Worm (Caenorhabditis elegans): ENCODE data around the gene sri-29.

sri-29 gene

DNA sequence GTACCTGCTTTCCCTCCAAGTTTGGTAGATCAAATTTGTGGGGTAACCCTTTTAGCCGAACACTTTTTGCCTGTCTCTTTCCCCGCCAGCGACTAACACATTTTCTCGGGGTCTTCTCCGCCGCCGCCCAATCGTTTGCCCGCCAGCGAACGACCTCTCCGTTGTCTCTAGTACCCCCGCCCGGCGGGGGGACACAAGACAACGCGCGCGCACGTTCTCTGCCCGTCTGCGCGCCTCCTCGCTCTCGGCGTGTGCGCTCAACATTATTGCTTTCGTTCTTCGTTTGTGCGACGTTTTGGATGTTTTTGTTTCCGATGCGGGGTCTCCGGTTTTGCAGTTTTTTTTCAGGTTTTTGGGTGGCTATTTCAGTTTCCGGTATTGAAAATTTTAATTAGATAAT, 11.4 kb downstream of the sri-29 start (continued):
- TF ChIP-seq mxl-1 (tag; optimal IDR thresholded peaks at IDR 0.05) (no peak), zfh-2 (GFP tag; conservative IDR thresholded peaks at IDR 0.05) (peak; percentile 96), somi-1 (GFP tag; optimal IDR thresholded peaks at IDR 0.05) (no peak), ztf-18 (tag; optimal IDR thresholded peaks at IDR 0.05) (no peak), attf-6 (GFP tag; IDR thresholded peaks at IDR 0.05) (no peak), let-607 (tag; optimal IDR thresholded peaks at IDR 0.05) (no peak), bed-1 (GFP tag; IDR thresholded peaks at IDR 0.05) (no peak), repo-1 (tag; optimal IDR thresholded peaks at IDR 0.05) (no peak)

DNA sequence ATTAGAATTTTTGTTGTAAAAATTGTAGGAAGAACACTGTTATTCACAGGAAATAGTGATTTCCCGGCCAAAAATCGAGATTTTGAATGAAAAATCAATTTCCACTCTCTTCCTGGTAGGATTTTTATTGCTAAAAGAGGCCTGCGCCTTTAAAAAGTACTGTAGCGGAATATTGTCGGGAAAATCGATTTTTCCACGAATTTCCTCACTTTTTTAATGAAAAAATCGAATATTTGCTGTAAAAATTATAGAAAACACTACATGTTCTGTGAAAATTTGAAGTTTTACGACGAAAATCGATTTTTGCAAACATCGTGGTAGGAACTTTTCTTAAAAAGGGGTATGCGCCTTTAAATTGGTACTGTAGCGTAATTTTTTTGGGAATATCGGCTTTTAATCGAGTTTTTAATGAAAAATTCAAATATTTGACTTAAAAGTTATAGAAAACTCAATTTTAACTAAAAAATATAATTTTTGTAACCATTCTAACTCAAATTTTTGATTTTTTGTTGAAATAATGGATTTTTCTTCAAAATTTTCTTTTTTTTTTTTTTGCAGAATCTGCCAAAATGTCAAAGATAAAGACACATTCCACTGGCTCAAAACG, 12.2 kb downstream of the sri-29 start, which contains the start of gene lin-8:
Gene lin-8 (plus strand): TSS at position 557 of the 607 bp plus-strand sequence.
- TF ChIP-seq lsl-1 (GFP tag; optimal IDR thresholded peaks at IDR 0.05), result peak; percentile 100
- TF ChIP-seq hmg-1.2 (GFP tag; IDR thresholded peaks at IDR 0.05), result peak; percentile 8; the same call in 1 of the 2 replicates
- peak; percentile 79 for TF ChIP-seq D2030.7 (GFP tag; IDR thresholded peaks at IDR 0.05)
- TF ChIP-seq ztf-3 (GFP tag; optimal IDR thresholded peaks at IDR 0.05), result no peak
- TF ChIP-seq fkh-3 (tag; optimal IDR thresholded peaks at IDR 0.05), result no peak
- TF ChIP-seq madf-8 (GFP tag; conservative IDR thresholded peaks at IDR 0.05), result peak; percentile 78
- peak; percentile 48; the same call in 1 of the 2 replicates for TF ChIP-seq dox-1 (GFP tag; IDR thresholded peaks at IDR 0.05)
- TF ChIP-seq xnd-1 (tag; optimal IDR thresholded peaks at IDR 0.05), result peak; percentile 96
- no peak for TF ChIP-seq akir-1 (GFP tag; optimal IDR thresholded peaks at IDR 0.05)
- TF ChIP-seq attf-3 (GFP tag; conservative IDR thresholded peaks at IDR 0.05), result no peak
- peak; percentile 90 for TF ChIP-seq madf-6 (GFP tag; IDR thresholded peaks at IDR 0.05)
- no peak for TF ChIP-seq mel-28 (tag; optimal IDR thresholded peaks at IDR 0.05; ENCODE audit: borderline replicate concordance)
- peak; percentile 84 for TF ChIP-seq F33H1.4 (GFP tag; IDR thresholded peaks at IDR 0.05)
- TF ChIP-seq ceh-79 (tag; optimal IDR thresholded peaks at IDR 0.05), result no peak
- peak; percentile 5 for TF ChIP-seq tlf-1 (GFP tag; optimal IDR thresholded peaks at IDR 0.05)
- peak; percentile 40 for TF ChIP-seq tbp1 (GFP tag; optimal IDR thresholded peaks at IDR 0.05)
- 0 out of 2 replicates have a peak, but pooled peaks have one; percentile 18 for TF ChIP-seq nfyb-1 (GFP tag; IDR thresholded peaks at IDR 0.05)
- no peak for TF ChIP-seq bed-1 (GFP tag; IDR thresholded peaks at IDR 0.05)
- TF ChIP-seq ztf-25 (GFP tag; IDR thresholded peaks at IDR 0.05), result no peak
- TF ChIP-seq efl-1 (GFP tag; optimal IDR thresholded peaks at IDR 0.05), result no peak
- 0 out of 2 replicates have a peak, but pooled peaks have one; percentile 18 for TF ChIP-seq B0336.3 (GFP tag; IDR thresholded peaks at IDR 0.05)
- peak; percentile 75 for TF ChIP-seq ceh-91 (GFP tag; IDR thresholded peaks at IDR 0.05)
- no peak for TF ChIP-seq aptf-3 (GFP tag; IDR thresholded peaks at IDR 0.05)
- no peak for TF ChIP-seq cebp-1 (GFP tag; IDR thresholded peaks at IDR 0.05)
- TF ChIP-seq cebp-1 (tag; optimal IDR thresholded peaks at IDR 0.05), result no peak
- peak; percentile 40 for TF ChIP-seq snpc-3.4 (tag; optimal IDR thresholded peaks at IDR 0.05)
- TF ChIP-seq athp-1 (tag; optimal IDR thresholded peaks at IDR 0.05), result peak; percentile 54
- no peak for TF ChIP-seq zim-3 (tag; optimal IDR thresholded peaks at IDR 0.05)
- no peak for TF ChIP-seq snpc-4 (GFP tag; optimal IDR thresholded peaks at IDR 0.05)
- TF ChIP-seq snpc-4 (tag; optimal IDR thresholded peaks at IDR 0.05), result peak in 1 of 4 experiments; percentile 9
- no peak for TF ChIP-seq ama-1 (optimal IDR thresholded peaks at IDR 0.05)
- no peak for TF ChIP-seq ama-1 (GFP tag; optimal IDR thresholded peaks at IDR 0.05)
- TF ChIP-seq him-1 (tag; optimal IDR thresholded peaks at IDR 0.05), result peak; percentile 76
- TF ChIP-seq B0261.1 (tag; optimal IDR thresholded peaks at IDR 0.05), result peak; percentile 2
- no peak for TF ChIP-seq T07F8.4 (tag; optimal IDR thresholded peaks at IDR 0.05)
